Fruit fly (Drosophila melanogaster) whole organism, adult: ENCODE measurements around the gene DCTN6-p27.

Source experiments
- CG11617 ChIP-seq: fragments of 200-800 bp; sonication (Bioruptor generic); optimal IDR thresholded peaks from 2 replicates; lab custom pipeline; 2017; ENCODE audit warnings: mild to moderate bottlenecking, missing biosample characterization, missing genetic modification reagents, missing genetic modification characterization
- CG5204 ChIP-seq: fragments of 200-800 bp; sonication (Bioruptor generic); optimal IDR thresholded peaks from 2 replicates; lab custom pipeline; 2016; ENCODE audit warnings: missing biosample characterization, missing genetic modification characterization
- Crg-1 ChIP-seq: fragments of 200-800 bp; sonication (Bioruptor generic); optimal IDR thresholded peaks from 2 replicates; lab custom pipeline; 2016; ENCODE audit warnings: missing biosample characterization, missing genetic modification characterization
- Mnt ChIP-seq: fragments of 200-800 bp; sonication (Bioruptor generic); optimal IDR thresholded peaks from 2 replicates; lab custom pipeline; 2016; ENCODE audit warnings: missing biosample characterization, mild to moderate bottlenecking, missing genetic modification characterization

dm6 chr2L:19112200-19112599, 19.9 kb upstream of the DCTN6-p27 start:
- no peak for TF ChIP-seq CG5204 (GFP tag; lab: Kevin White, UChicago)
- no peak for TF ChIP-seq CG11617
- no peak for TF ChIP-seq Mnt
- TF ChIP-seq Crg-1 (GFP tag; lab: Kevin White, UChicago), result no peak
